Fruit fly (Drosophila melanogaster) whole organism, prepupa: ENCODE data around the gene Parg.
A peak's percentile ranks its signal among the peaks of the same experiment; 100 is the strongest.

Source experiments
- Blimp-1 ChIP-seq: fragments of 200-800 bp; sonication (Bioruptor generic); optimal IDR thresholded peaks from 3 replicates; lab custom pipeline; 2017; ENCODE audit warnings: missing biosample characterization, missing genetic modification characterization, mild to moderate bottlenecking, moderate library complexity, missing genetic modification reagents
- CG10631 ChIP-seq: fragments of 200-800 bp; sonication (Bioruptor generic); optimal IDR thresholded peaks from 2 replicates; lab custom pipeline; 2016; ENCODE audit warnings: missing biosample characterization, missing genetic modification characterization
- CG11294 ChIP-seq: fragments of 200-800 bp; sonication (Bioruptor generic); IDR thresholded peaks from 2 replicates; pipeline ENCODE4 v1.3.6; 2022; ENCODE audit warnings: missing biosample characterization, missing genetic modification characterization
- CG11762 ChIP-seq: fragments of 200-800 bp; sonication (Bioruptor generic); optimal IDR thresholded peaks from 3 replicates; lab custom pipeline; 2016; ENCODE audit warnings: missing biosample characterization, missing genetic modification characterization; ENCODE audit not compliant: insufficient read depth
- CG11902 ChIP-seq: fragments of 200-800 bp; sonication (Bioruptor generic); optimal IDR thresholded peaks from 3 replicates; lab custom pipeline; 2016; ENCODE audit warnings: missing biosample characterization, missing genetic modification characterization
- CG15336 ChIP-seq: fragments of 200-800 bp; sonication (Bioruptor generic); IDR thresholded peaks from 2 replicates; pipeline ENCODE4 v1.3.6; 2022; ENCODE audit warnings: missing biosample characterization, missing genetic modification characterization
- CG1621 ChIP-seq: fragments of 200-800 bp; sonication (Bioruptor generic); optimal IDR thresholded peaks from 3 replicates; lab custom pipeline; 2018; ENCODE audit warnings: missing biosample characterization, mild to moderate bottlenecking, missing genetic modification characterization
- CG16779 ChIP-seq: fragments of 200-800 bp; sonication (Bioruptor generic); optimal IDR thresholded peaks from 3 replicates; lab custom pipeline; 2017; ENCODE audit warnings: missing biosample characterization, mild to moderate bottlenecking, missing genetic modification characterization
- CG31627 ChIP-seq: fragments of 200-800 bp; sonication (Bioruptor generic); optimal IDR thresholded peaks from 3 replicates; lab custom pipeline; 2016; ENCODE audit warnings: missing biosample characterization, missing genetic modification characterization
- CG32006 ChIP-seq: fragments of 200-800 bp; sonication (Bioruptor generic); optimal IDR thresholded peaks from 3 replicates; lab custom pipeline; 2017; ENCODE audit warnings: missing biosample characterization, mild to moderate bottlenecking, missing genetic modification characterization
- CG34406 ChIP-seq: fragments of 200-800 bp; sonication (Bioruptor generic); optimal IDR thresholded peaks from 3 replicates; lab custom pipeline; 2016; ENCODE audit warnings: missing biosample characterization, missing genetic modification characterization
- CG3919 ChIP-seq: fragments of 200-800 bp; sonication (Bioruptor generic); optimal IDR thresholded peaks from 3 replicates; lab custom pipeline; 2016; ENCODE audit warnings: missing biosample characterization, missing genetic modification characterization
- CG4318 ChIP-seq: fragments of 200-800 bp; sonication (Bioruptor generic); optimal IDR thresholded peaks from 3 replicates; lab custom pipeline; 2017; ENCODE audit warnings: missing biosample characterization, mild to moderate bottlenecking, missing genetic modification characterization
- CG6276 ChIP-seq: fragments of 200-800 bp; sonication (Bioruptor generic); optimal IDR thresholded peaks from 2 replicates; lab custom pipeline; 2017; ENCODE audit warnings: missing biosample characterization, mild to moderate bottlenecking, missing genetic modification characterization
- CG6792 ChIP-seq: fragments of 200-800 bp; sonication (Bioruptor generic); optimal IDR thresholded peaks from 3 replicates; lab custom pipeline; 2016; ENCODE audit warnings: missing biosample characterization, missing genetic modification characterization
- CG6808 ChIP-seq: fragments of 200-800 bp; sonication (Bioruptor generic); optimal IDR thresholded peaks from 3 replicates; lab custom pipeline; 2017; ENCODE audit warnings: missing biosample characterization, missing genetic modification characterization, mild to moderate bottlenecking, moderate library complexity, missing genetic modification reagents
- CG6854 ChIP-seq: fragments of 200-800 bp; sonication (Bioruptor generic); optimal IDR thresholded peaks from 2 replicates; lab custom pipeline; 2017; ENCODE audit warnings: missing biosample characterization, mild to moderate bottlenecking, missing genetic modification characterization
- CG7368 ChIP-seq: fragments of 200-800 bp; sonication (Bioruptor generic); optimal IDR thresholded peaks from 3 replicates; lab custom pipeline; 2016; ENCODE audit warnings: missing biosample characterization, missing genetic modification characterization
- CG8632 ChIP-seq: fragments of 200-800 bp; sonication (Bioruptor generic); optimal IDR thresholded peaks from 3 replicates; lab custom pipeline; 2016; ENCODE audit warnings: missing biosample characterization, missing genetic modification characterization
- CG9139 ChIP-seq: fragments of 200-800 bp; sonication (Bioruptor generic); optimal IDR thresholded peaks from 3 replicates; lab custom pipeline; 2017; ENCODE audit warnings: missing biosample characterization, mild to moderate bottlenecking, missing genetic modification characterization
- Eip78C ChIP-seq: fragments of 200-800 bp; sonication (Bioruptor generic); peaks from one replicate; lab custom pipeline; 2016; ENCODE audit warnings: missing biosample characterization, missing genetic modification characterization
- Ets96B ChIP-seq: fragments of 200-800 bp; optimal IDR thresholded peaks from 2 replicates; lab custom pipeline; 2019; ENCODE audit warnings: missing biosample characterization, mild to moderate bottlenecking, missing genetic modification characterization, moderate library complexity
- Gug ChIP-seq: fragments of 200-800 bp; sonication (Bioruptor generic); IDR thresholded peaks from 2 replicates; pipeline ENCODE4 v1.3.6; 2022; ENCODE audit warnings: missing biosample characterization, missing genetic modification characterization
- Hr38 ChIP-seq: sonication (Bioruptor generic); optimal IDR thresholded peaks from 2 replicates; lab custom pipeline; 2016; ENCODE audit warnings: missing biosample characterization, missing genetic modification characterization
- Hr39 ChIP-seq: fragments of 200-800 bp; sonication (Bioruptor generic); optimal IDR thresholded peaks from 2 replicates; lab custom pipeline; 2016; ENCODE audit warnings: missing biosample characterization, missing genetic modification characterization
- Hr4 ChIP-seq: fragments of 200-800 bp; sonication (Bioruptor generic); optimal IDR thresholded peaks from 3 replicates; lab custom pipeline; 2016; ENCODE audit warnings: missing biosample characterization, missing genetic modification characterization
- Lpt ChIP-seq: fragments of 200-800 bp; sonication (Bioruptor generic); optimal IDR thresholded peaks from 3 replicates; lab custom pipeline; 2016; ENCODE audit warnings: missing biosample characterization, missing genetic modification characterization
- Met ChIP-seq: fragments of 200-800 bp; sonication (Bioruptor generic); optimal IDR thresholded peaks from 3 replicates; lab custom pipeline; 2016; ENCODE audit warnings: missing biosample characterization, missing genetic modification characterization
- OdsH ChIP-seq: fragments of 200-800 bp; sonication (Bioruptor generic); optimal IDR thresholded peaks from 3 replicates; lab custom pipeline; 2016; ENCODE audit warnings: missing biosample characterization, missing genetic modification characterization
- Smox ChIP-seq: fragments of 200-800 bp; sonication (Bioruptor generic); optimal IDR thresholded peaks from 3 replicates; lab custom pipeline; 2016; ENCODE audit warnings: missing biosample characterization, missing genetic modification characterization
- Sox102F ChIP-seq: fragments of 200-800 bp; sonication (Bioruptor generic); optimal IDR thresholded peaks from 2 replicates; lab custom pipeline; 2016; ENCODE audit warnings: missing biosample characterization, mild to moderate bottlenecking, missing genetic modification characterization
- Sox14 ChIP-seq: fragments of 200-800 bp; sonication (Bioruptor generic); optimal IDR thresholded peaks from 3 replicates; lab custom pipeline; 2016; ENCODE audit warnings: missing biosample characterization, missing genetic modification characterization
- Sox15 ChIP-seq: fragments of 200-800 bp; sonication (Bioruptor generic); optimal IDR thresholded peaks from 3 replicates; lab custom pipeline; 2016; ENCODE audit warnings: missing biosample characterization, missing genetic modification characterization
- achi ChIP-seq: fragments of 200-800 bp; sonication (Bioruptor generic); optimal IDR thresholded peaks from 3 replicates; lab custom pipeline; 2016; ENCODE audit warnings: missing biosample characterization, missing genetic modification characterization
- cyc ChIP-seq: fragments of 200-800 bp; sonication (Bioruptor generic); optimal IDR thresholded peaks from 3 replicates; lab custom pipeline; 2016; ENCODE audit warnings: missing biosample characterization, missing genetic modification characterization
- eg ChIP-seq: fragments of 200-800 bp; sonication (Bioruptor generic); IDR thresholded peaks from 3 replicates; pipeline ENCODE4 v1.3.6; 2022; ENCODE audit warnings: missing biosample characterization, missing genetic modification characterization
- esn ChIP-seq: fragments of 200-800 bp; sonication (Bioruptor generic); optimal IDR thresholded peaks from 2 replicates; lab custom pipeline; 2016; ENCODE audit warnings: missing biosample characterization, mild to moderate bottlenecking, missing genetic modification characterization, moderate library complexity
- fd59A ChIP-seq: fragments of 200-800 bp; sonication (Bioruptor generic); optimal IDR thresholded peaks from 2 replicates; lab custom pipeline; 2017; ENCODE audit warnings: missing biosample characterization, mild to moderate bottlenecking, missing genetic modification characterization, missing genetic modification reagents
- fd85E ChIP-seq: fragments of 200-800 bp; sonication (Bioruptor generic); optimal IDR thresholded peaks from 3 replicates; lab custom pipeline; 2016; ENCODE audit warnings: missing biosample characterization, missing genetic modification characterization
- fkh ChIP-seq: fragments of 200-800 bp; sonication (Bioruptor generic); optimal IDR thresholded peaks from 3 replicates; lab custom pipeline; 2017; ENCODE audit warnings: missing biosample characterization, mild to moderate bottlenecking, missing genetic modification characterization, moderate library complexity
- lz ChIP-seq: fragments of 200-800 bp; sonication (Bioruptor generic); optimal IDR thresholded peaks from 3 replicates; lab custom pipeline; 2016; ENCODE audit warnings: missing biosample characterization, missing genetic modification characterization
- net ChIP-seq: fragments of 200-800 bp; sonication (Bioruptor generic); optimal IDR thresholded peaks from 3 replicates; lab custom pipeline; 2016; ENCODE audit warnings: missing biosample characterization, missing genetic modification characterization
- pdm3 ChIP-seq: fragments of 200-800 bp; sonication (Bioruptor generic); optimal IDR thresholded peaks from 3 replicates; lab custom pipeline; 2016; ENCODE audit warnings: missing biosample characterization, missing genetic modification characterization
- salr ChIP-seq, 2 experiments: fragments of 200-800 bp; sonication (Bioruptor generic); optimal IDR thresholded peaks; 3 replicates each; lab custom pipeline; 2016 to 2018; ENCODE audit warnings: missing biosample characterization in 2 of 2, missing genetic modification characterization in 2 of 2, mild to moderate bottlenecking in 1 of 2
- spab ChIP-seq: fragments of 200-800 bp; sonication (Bioruptor generic); optimal IDR thresholded peaks from 2 replicates; lab custom pipeline; 2017; ENCODE audit warnings: missing biosample characterization, mild to moderate bottlenecking, missing genetic modification characterization, missing genetic modification reagents
- ss ChIP-seq, 2 experiments: fragments of 200-800 bp; sonication (Bioruptor generic); optimal IDR thresholded peaks; 2 replicates in 1 of 2; 3 replicates in 1 of 2; lab custom pipeline; 2017 to 2018; ENCODE audit warnings: mild to moderate bottlenecking in 2 of 2, missing biosample characterization in 2 of 2, missing genetic modification characterization in 2 of 2, moderate library complexity in 1 of 2
- svp ChIP-seq: fragments of 200-800 bp; sonication (Bioruptor generic); peaks from one replicate; lab custom pipeline; 2016; ENCODE audit warnings: missing biosample characterization, missing genetic modification characterization
- vri ChIP-seq: fragments of 200-800 bp; sonication (Bioruptor generic); optimal IDR thresholded peaks from 3 replicates; lab custom pipeline; 2016; ENCODE audit warnings: missing biosample characterization, mild to moderate bottlenecking, missing genetic modification characterization

The Parg gene

DNA sequence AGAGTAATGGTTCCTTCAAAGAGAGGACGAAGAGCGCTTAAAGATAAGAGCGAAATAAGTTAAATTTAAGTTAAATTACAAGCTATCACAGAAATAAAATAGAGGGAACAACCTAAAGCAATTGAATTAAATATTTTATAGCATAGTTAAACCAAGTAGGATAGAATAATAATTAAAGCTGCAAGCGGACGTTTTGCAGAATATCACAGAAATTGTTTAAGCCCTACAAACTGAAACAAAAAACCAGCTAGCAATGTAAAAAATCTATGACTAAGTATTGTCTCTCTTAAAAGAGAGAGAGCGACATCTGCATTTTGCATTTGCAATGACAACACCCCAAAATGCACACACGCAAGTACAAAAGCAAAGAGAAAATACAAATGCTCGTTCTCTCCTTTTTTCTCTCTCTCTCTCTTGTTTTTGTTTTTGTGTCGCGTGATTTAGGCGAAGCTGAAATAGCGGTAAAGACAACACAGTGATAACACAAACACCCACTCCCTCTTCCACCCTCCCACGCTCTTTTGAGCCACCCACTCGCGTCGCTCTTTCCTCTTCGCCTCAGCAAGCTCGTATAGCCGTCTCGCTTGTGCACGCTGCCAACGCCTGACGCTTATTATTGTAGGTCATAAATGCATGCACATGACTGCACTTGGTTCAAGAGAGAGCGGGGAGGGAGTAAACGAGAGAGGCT is 6.0 kb upstream of the Parg start (continued):
- peak; percentile 51; the same call in 1 of the 3 replicates for TF ChIP-seq eg
- no peak for TF ChIP-seq CG1621 (tag; lab: Kevin White, UChicago)

DNA sequence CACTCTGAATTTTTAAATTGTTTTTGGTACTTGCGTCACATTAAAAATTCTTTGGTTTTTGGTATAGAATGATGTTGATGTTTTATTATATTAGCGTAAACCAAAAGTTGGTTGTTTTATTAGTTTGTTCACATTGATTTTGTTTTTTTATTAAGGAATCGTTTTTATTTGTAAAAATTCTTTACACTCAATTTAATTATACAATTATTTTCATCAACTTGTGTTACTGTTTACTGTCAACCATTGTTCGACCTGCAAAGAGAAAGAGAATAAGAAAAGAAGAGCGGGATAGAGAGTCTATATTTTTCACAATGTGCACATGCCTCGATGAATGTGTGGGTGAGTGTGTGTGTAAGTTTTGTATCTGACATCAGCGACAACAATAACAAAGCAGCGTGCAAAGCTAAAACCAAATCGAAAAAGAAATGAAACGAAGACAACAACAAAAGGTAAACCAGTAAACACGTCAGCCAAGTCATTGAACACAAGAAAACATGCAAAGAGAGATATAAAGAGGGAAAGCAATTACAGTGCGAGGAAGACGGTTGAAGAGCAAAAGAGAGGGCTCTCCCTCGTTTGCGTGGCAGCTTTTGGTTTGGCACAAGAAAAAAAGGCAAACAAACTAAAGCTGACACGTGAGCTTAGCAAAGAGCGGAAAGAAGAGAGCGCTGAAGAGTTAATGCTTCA is 5.3 kb upstream of the Parg start:
- TF ChIP-seq CG4318 (GFP tag; lab: Kevin White, UChicago) (no peak), CG11762 (GFP tag; lab: Kevin White, UChicago) (no peak), esn (no peak), CG9139 (peak; percentile 60), CG15336 (GFP tag; lab: Robert Waterston, UW) (peak; percentile 62), fd85E (GFP tag; lab: Kevin White, UChicago) (no peak), CG6792 (peak; percentile 9), CG11902 (GFP tag; lab: Kevin White, UChicago) (no peak), Eip78C (peak; percentile 74), Sox15 (GFP tag; lab: Kevin White, UChicago) (no peak), achi (GFP tag; lab: Kevin White, UChicago) (peak; percentile 20), OdsH (no peak), CG10631 (GFP tag; lab: Kevin White, UChicago) (no peak), Hr39 (GFP tag; lab: Kevin White, UChicago) (no peak), Met (GFP tag; lab: Kevin White, UChicago) (no peak), Hr38 (GFP tag; lab: Kevin White, UChicago) (no peak), Gug (no peak), CG6808 (GFP tag; lab: Kevin White, UChicago) (peak; percentile 63), salr (GFP tag; optimal IDR thresholded peaks at IDR 0.05; lab: Kevin White, UChicago) (no peak), CG34406 (GFP tag; lab: Kevin White, UChicago) (no peak), Smox (no peak), ss (GFP tag; optimal IDR thresholded peaks at IDR 0.05; lab: Kevin White, UChicago) (peak; percentile 73 to 80), Sox14 (GFP tag; lab: Kevin White, UChicago) (no peak), Hr4 (GFP tag; lab: Kevin White, UChicago) (no peak), Blimp-1 (GFP tag; lab: Kevin White, UChicago) (no peak), vri (peak; percentile 72), cyc (no peak), Sox102F (GFP tag; lab: Kevin White, UChicago) (peak; percentile 32), fkh (GFP tag; lab: Kevin White, UChicago) (peak; percentile 3), CG11294 (GFP tag; lab: Robert Waterston, UW) (no peak), CG8632 (GFP tag; lab: Kevin White, UChicago) (no peak), CG3919 (GFP tag; lab: Kevin White, UChicago) (peak; percentile 4), svp (GFP tag; lab: Kevin White, UChicago) (peak; percentile 75), net (GFP tag; lab: Kevin White, UChicago) (peak; percentile 27), CG31627 (GFP tag; lab: Kevin White, UChicago) (no peak), CG7368 (GFP tag; lab: Kevin White, UChicago) (no peak), fd59A (GFP tag; lab: Kevin White, UChicago) (no peak), CG32006 (no peak), lz (no peak), pdm3 (GFP tag; lab: Kevin White, UChicago) (no peak), Ets96B (tag; lab: Kevin White, UChicago) (peak; percentile 44), spab (GFP tag; lab: Kevin White, UChicago) (peak; percentile 41), Lpt (peak; percentile 71), eg (peak; percentile 59; the same call in 2 of the 3 replicates), CG1621 (tag; lab: Kevin White, UChicago) (peak; percentile 22), CG16779 (tag; lab: Kevin White, UChicago) (peak; percentile 28), CG6854 (GFP tag; lab: Kevin White, UChicago) (peak; percentile 27), CG6276 (GFP tag; lab: Kevin White, UChicago) (peak; percentile 54)
